Fruit fly (Drosophila melanogaster) whole organism, embryonic: Measurements from ENCODE around the gene Mgat4a.
A peak's percentile ranks its signal among the peaks of the same experiment; 100 is the strongest.

Experiments
- ATbp ChIP-seq: fragments of 200-800 bp; sonication (Bioruptor generic); optimal IDR thresholded peaks from 2 replicates; lab custom pipeline; 2017; ENCODE audit warnings: missing biosample characterization, mild to moderate bottlenecking, missing genetic modification characterization, missing genetic modification reagents
- B-H2 ChIP-seq: fragments of 200-800 bp; sonication (Bioruptor generic); optimal IDR thresholded peaks from 2 replicates; lab custom pipeline; 2018; ENCODE audit warnings: missing biosample characterization, mild to moderate bottlenecking, missing genetic modification characterization
- BEAF-32 ChIP-seq: fragments of 200-800 bp; sonication (Bioruptor generic); optimal IDR thresholded peaks from 3 replicates; lab custom pipeline; 2017; ENCODE audit warnings: missing biosample characterization, missing genetic modification characterization, mild to moderate bottlenecking, moderate library complexity, missing genetic modification reagents
- Bgb ChIP-seq: fragments of 200-800 bp; sonication (Bioruptor generic); IDR thresholded peaks from 2 replicates; pipeline ENCODE4 v1.3.6; 2022; ENCODE audit warnings: missing biosample characterization, missing genetic modification characterization; ENCODE audit not compliant: partially characterized antibody
- Bteb2 ChIP-seq: fragments of 200-800 bp; sonication (Bioruptor generic); optimal IDR thresholded peaks from 2 replicates; lab custom pipeline; 2016; ENCODE audit warnings: missing biosample characterization, missing genetic modification characterization
- CG11695 ChIP-seq: fragments of 200-800 bp; sonication (Bioruptor generic); IDR thresholded peaks from 3 replicates; pipeline ENCODE4 v1.3.6; 2022; ENCODE audit warnings: missing biosample characterization, missing genetic modification characterization
- CG11696 ChIP-seq: fragments of 200-800 bp; sonication (Bioruptor generic); IDR thresholded peaks from 2 replicates; pipeline ENCODE4 v1.3.6; 2022; ENCODE audit warnings: missing biosample characterization, missing genetic modification characterization
- CG12391 ChIP-seq: fragments of 200-800 bp; sonication (Bioruptor generic); optimal IDR thresholded peaks from 3 replicates; lab custom pipeline; 2018; ENCODE audit warnings: missing biosample characterization, mild to moderate bottlenecking, missing genetic modification characterization, moderate library complexity
- CG14860 ChIP-seq: fragments of 200-800 bp; sonication (Bioruptor generic); IDR thresholded peaks from 3 replicates; pipeline ENCODE4 v1.3.6; 2022; ENCODE audit warnings: missing biosample characterization, missing genetic modification characterization; ENCODE audit not compliant: partially characterized antibody
- CG15479 ChIP-seq: fragments of 200-800 bp; sonication (Bioruptor generic); optimal IDR thresholded peaks from 3 replicates; lab custom pipeline; 2019; ENCODE audit warnings: missing biosample characterization, mild to moderate bottlenecking, missing genetic modification characterization, moderate library complexity
- CG1603 ChIP-seq: fragments of 200-800 bp; sonication (Bioruptor generic); optimal IDR thresholded peaks from 2 replicates; lab custom pipeline; 2019; ENCODE audit warnings: missing biosample characterization, mild to moderate bottlenecking, missing genetic modification characterization, moderate library complexity
- CG17186 ChIP-seq: fragments of 200-800 bp; sonication (Bioruptor generic); optimal IDR thresholded peaks from 3 replicates; lab custom pipeline; 2017; ENCODE audit warnings: missing biosample characterization, missing genetic modification reagents, missing genetic modification characterization
- CG17568 ChIP-seq: fragments of 200-800 bp; sonication (Bioruptor generic); optimal IDR thresholded peaks from 2 replicates; lab custom pipeline; 2018; ENCODE audit warnings: missing biosample characterization, mild to moderate bottlenecking, missing genetic modification characterization, moderate library complexity
- CG17912 ChIP-seq: fragments of 200-800 bp; sonication (Bioruptor generic); optimal IDR thresholded peaks from 2 replicates; lab custom pipeline; 2018; ENCODE audit warnings: missing biosample characterization, mild to moderate bottlenecking, missing genetic modification characterization
- CG18619 ChIP-seq: fragments of 200-800 bp; sonication (Bioruptor generic); optimal IDR thresholded peaks from 3 replicates; lab custom pipeline; 2017; ENCODE audit warnings: missing biosample characterization, mild to moderate bottlenecking, missing genetic modification characterization
- CG2120 ChIP-seq: fragments of 200-800 bp; sonication (Bioruptor generic); optimal IDR thresholded peaks from 3 replicates; lab custom pipeline; 2016; ENCODE audit warnings: missing biosample characterization, missing genetic modification characterization
- CG30020 ChIP-seq: fragments of 200-800 bp; optimal IDR thresholded peaks from 2 replicates; lab custom pipeline; 2019; ENCODE audit warnings: missing biosample characterization, mild to moderate bottlenecking, missing genetic modification characterization, moderate library complexity
- CG30403 ChIP-seq: fragments of 200-800 bp; sonication (Bioruptor generic); optimal IDR thresholded peaks from 3 replicates; lab custom pipeline; 2016; ENCODE audit warnings: missing biosample characterization, missing genetic modification characterization
- CG31224 ChIP-seq: fragments of 200-800 bp; sonication (Bioruptor generic); IDR thresholded peaks from 2 replicates; pipeline ENCODE4 v1.3.6; 2022; ENCODE audit warnings: missing biosample characterization, missing genetic modification characterization
- CG31365 ChIP-seq: fragments of 200-800 bp; sonication (Bioruptor generic); optimal IDR thresholded peaks from 2 replicates; lab custom pipeline; 2018; ENCODE audit warnings: missing biosample characterization, mild to moderate bottlenecking, missing genetic modification characterization
- CG6175 ChIP-seq: fragments of 200-800 bp; sonication (Bioruptor generic); IDR thresholded peaks from 3 replicates; pipeline ENCODE4 v1.3.6; 2022; ENCODE audit warnings: missing biosample characterization, missing genetic modification characterization
- CG6254 ChIP-seq: fragments of 200-800 bp; sonication (Bioruptor generic); optimal IDR thresholded peaks from 3 replicates; lab custom pipeline; 2017; ENCODE audit warnings: mild to moderate bottlenecking, missing biosample characterization, missing genetic modification reagents, missing genetic modification characterization
- CG6272 ChIP-seq: fragments of 200-800 bp; sonication (Bioruptor generic); IDR thresholded peaks from 2 replicates; pipeline ENCODE4 v1.3.6; 2022; ENCODE audit warnings: missing biosample characterization, missing genetic modification characterization
- CG7839 ChIP-seq: fragments of 200-800 bp; sonication (Bioruptor generic); optimal IDR thresholded peaks from 3 replicates; lab custom pipeline; 2018; ENCODE audit warnings: missing biosample characterization, mild to moderate bottlenecking, missing genetic modification characterization, moderate library complexity
- CG9437 ChIP-seq: fragments of 200-800 bp; sonication (Bioruptor generic); optimal IDR thresholded peaks from 2 replicates; lab custom pipeline; 2018; ENCODE audit warnings: missing biosample characterization, mild to moderate bottlenecking, missing genetic modification characterization
- D19A ChIP-seq: fragments of 200-800 bp; optimal IDR thresholded peaks from 3 replicates; lab custom pipeline; 2019; ENCODE audit warnings: missing biosample characterization, mild to moderate bottlenecking, missing genetic modification characterization, moderate library complexity
- ERR ChIP-seq: fragments of 200-800 bp; sonication (Bioruptor generic); optimal IDR thresholded peaks from 2 replicates; lab custom pipeline; 2016; ENCODE audit warnings: missing biosample characterization, missing genetic modification characterization
- MESR4 ChIP-seq: fragments of 200-800 bp; sonication (Bioruptor generic); optimal IDR thresholded peaks from 2 replicates; lab custom pipeline; 2018; ENCODE audit warnings: missing biosample characterization, mild to moderate bottlenecking, missing genetic modification characterization, moderate library complexity
- Nf-YA ChIP-seq: fragments of 200-800 bp; sonication (Bioruptor generic); IDR thresholded peaks from 2 replicates; pipeline ENCODE4 v1.3.6; 2022; ENCODE audit warnings: missing biosample characterization, missing genetic modification characterization
- PHDP ChIP-seq: fragments of 200-800 bp; sonication (Bioruptor generic); optimal IDR thresholded peaks from 3 replicates; lab custom pipeline; 2018; ENCODE audit warnings: missing biosample characterization, mild to moderate bottlenecking, missing genetic modification characterization, moderate library complexity
- Ptx1 ChIP-seq: fragments of 200-800 bp; sonication (Bioruptor generic); IDR thresholded peaks from 2 replicates; pipeline ENCODE4 v1.3.6; 2022; ENCODE audit warnings: missing biosample characterization, missing genetic modification characterization
- Sox100B ChIP-seq: fragments of 200-800 bp; sonication (Bioruptor generic); optimal IDR thresholded peaks from 3 replicates; lab custom pipeline; 2018; ENCODE audit warnings: missing biosample characterization, mild to moderate bottlenecking, missing genetic modification characterization
- Vsx1 ChIP-seq: fragments of 200-800 bp; sonication (Bioruptor generic); optimal IDR thresholded peaks from 2 replicates; lab custom pipeline; 2017; ENCODE audit warnings: missing biosample characterization, mild to moderate bottlenecking, missing genetic modification characterization, missing genetic modification reagents
- Xrp1 ChIP-seq: fragments of 200-800 bp; sonication (Bioruptor generic); IDR thresholded peaks from 2 replicates; pipeline ENCODE4 v1.3.6; 2022; ENCODE audit warnings: missing biosample characterization, missing genetic modification characterization
- ara ChIP-seq: fragments of 200-800 bp; sonication (Bioruptor generic); IDR thresholded peaks from 2 replicates; pipeline ENCODE4 v1.3.6; 2022; ENCODE audit warnings: missing biosample characterization, missing genetic modification characterization
- br ChIP-seq: fragments of >200 bp; optimal IDR thresholded peaks from 2 replicates; lab custom pipeline; 2017
- bsh ChIP-seq, 2 experiments: fragments of 200-800 bp; sonication (Bioruptor generic); optimal IDR thresholded peaks; 2 replicates each; lab custom pipeline; 2017 to 2018; ENCODE audit warnings: mild to moderate bottlenecking in 2 of 2, missing biosample characterization in 2 of 2, missing genetic modification characterization in 2 of 2, moderate library complexity in 1 of 2
- da ChIP-seq: fragments of 200-800 bp; sonication (Bioruptor generic); optimal IDR thresholded peaks from 2 replicates; lab custom pipeline; 2016; ENCODE audit warnings: missing biosample characterization, missing genetic modification characterization
- eve ChIP-seq, 2 experiments: fragments of >200 bp; optimal IDR thresholded peaks; 2 replicates each; lab custom pipeline; 2017; ENCODE audit warnings: missing biosample characterization in 2 of 2, missing genetic modification characterization in 2 of 2
- gsb ChIP-seq: fragments of 200-800 bp; sonication (Bioruptor generic); IDR thresholded peaks from 2 replicates; pipeline ENCODE4 v1.3.6; 2022; ENCODE audit warnings: missing biosample characterization, missing genetic modification characterization
- lmd ChIP-seq: fragments of 200-800 bp; sonication (Bioruptor generic); IDR thresholded peaks from 2 replicates; pipeline ENCODE4 v1.3.6; 2022; ENCODE audit warnings: missing biosample characterization, missing genetic modification characterization
- mirr ChIP-seq: fragments of 200-800 bp; sonication (Bioruptor generic); optimal IDR thresholded peaks from 3 replicates; lab custom pipeline; 2018; ENCODE audit warnings: missing biosample characterization, mild to moderate bottlenecking, missing genetic modification characterization
- nom ChIP-seq: fragments of 200-800 bp; sonication (Bioruptor generic); optimal IDR thresholded peaks from 2 replicates; lab custom pipeline; 2017; ENCODE audit warnings: missing biosample characterization, missing genetic modification characterization, mild to moderate bottlenecking, moderate library complexity, missing genetic modification reagents
- oc ChIP-seq: fragments of 200-800 bp; sonication (Bioruptor generic); optimal IDR thresholded peaks from 2 replicates; lab custom pipeline; 2018; ENCODE audit warnings: missing biosample characterization, mild to moderate bottlenecking, missing genetic modification characterization, moderate library complexity
- phol ChIP-seq: fragments of 200-800 bp; sonication (Bioruptor generic); optimal IDR thresholded peaks from 3 replicates; lab custom pipeline; 2018; ENCODE audit warnings: missing biosample characterization, mild to moderate bottlenecking, missing genetic modification characterization, moderate library complexity
- repo ChIP-seq: fragments of 200-800 bp; sonication (Bioruptor generic); optimal IDR thresholded peaks from 2 replicates; lab custom pipeline; 2016; ENCODE audit warnings: missing biosample characterization, missing genetic modification characterization
- sima ChIP-seq: fragments of 200-800 bp; sonication (Bioruptor generic); optimal IDR thresholded peaks from 2 replicates; lab custom pipeline; 2016; ENCODE audit warnings: missing biosample characterization, missing genetic modification characterization
- so ChIP-seq: fragments of 200-800 bp; sonication (Bioruptor generic); IDR thresholded peaks from 3 replicates; pipeline ENCODE4 v1.3.6; 2022; ENCODE audit warnings: missing biosample characterization, missing genetic modification characterization
- sug ChIP-seq: fragments of 200-800 bp; optimal IDR thresholded peaks from 2 replicates; lab custom pipeline; 2019; ENCODE audit warnings: missing biosample characterization, mild to moderate bottlenecking, missing genetic modification characterization, moderate library complexity
- wek ChIP-seq: fragments of 200-800 bp; sonication (Bioruptor generic); optimal IDR thresholded peaks from 3 replicates; lab custom pipeline; 2018; ENCODE audit warnings: missing biosample characterization, mild to moderate bottlenecking, missing genetic modification characterization, moderate library complexity
- zf30C ChIP-seq: fragments of 200-800 bp; sonication (Bioruptor generic); optimal IDR thresholded peaks from 3 replicates; lab custom pipeline; 2018; ENCODE audit warnings: missing biosample characterization, mild to moderate bottlenecking, missing genetic modification characterization

The Mgat4a gene

dm6 chr3L:14804724-14805221 is 42.9 kb downstream of the Mgat4a start, which contains the start of gene CG17839 (continued):
- TF ChIP-seq wek (GFP tag; lab: Kevin White, UChicago), result no peak
- TF ChIP-seq CG17568, result no peak
- TF ChIP-seq da (GFP tag; lab: Kevin White, UChicago), result no peak
- no peak for TF ChIP-seq CG12391 (tag; lab: Kevin White, UChicago)
- peak; percentile 32; the same call in 1 of the 3 replicates for TF ChIP-seq so (GFP tag; lab: Robert Waterston, UW)
- 0 out of 3 replicates have a peak, but pooled peaks have one; percentile 34 for TF ChIP-seq CG14860 (GFP tag; lab: Robert Waterston, UW)
- 0 out of 3 replicates have a peak, but pooled peaks have one; percentile 9 for TF ChIP-seq CG11695
- no peak for TF ChIP-seq CG17912 (GFP tag; lab: Kevin White, UChicago)
- TF ChIP-seq B-H2, result peak; percentile 48
- no peak for TF ChIP-seq CG17186
- no peak for TF ChIP-seq Nf-YA (GFP tag; lab: Robert Waterston, UW)
- no peak for TF ChIP-seq repo
- TF ChIP-seq CG18619 (GFP tag; lab: Kevin White, UChicago), result no peak
- no peak for TF ChIP-seq CG11696 (GFP tag; lab: Robert Waterston, UW)
- TF ChIP-seq CG7839 (tag; lab: Kevin White, UChicago), result no peak
- no peak for TF ChIP-seq D19A (tag; lab: Kevin White, UChicago)
- no peak for TF ChIP-seq CG31365 (tag; lab: Kevin White, UChicago)
- TF ChIP-seq BEAF-32, result no peak
- no peak for TF ChIP-seq CG2120 (GFP tag; lab: Kevin White, UChicago)
- TF ChIP-seq mirr (GFP tag; lab: Kevin White, UChicago), result peak; percentile 74
- TF ChIP-seq phol, result no peak
- peak; percentile 62; the same call in 2 of the 3 replicates for TF ChIP-seq CG6175 (GFP tag; lab: Robert Waterston, UW)
- no peak for TF ChIP-seq sima (GFP tag; lab: Kevin White, UChicago)
- TF ChIP-seq CG15479 (GFP tag; lab: Kevin White, UChicago), result no peak
- TF ChIP-seq nom (GFP tag; lab: Kevin White, UChicago), result no peak
- no peak for TF ChIP-seq CG30403 (GFP tag; lab: Kevin White, UChicago)
- TF ChIP-seq PHDP (tag; lab: Kevin White, UChicago), result peak; percentile 9
- no peak for TF ChIP-seq CG30020
- TF ChIP-seq bsh (GFP tag; optimal IDR thresholded peaks at IDR 0.05; lab: Kevin White, UChicago), result no peak
- TF ChIP-seq Bteb2 (GFP tag; lab: Kevin White, UChicago), result no peak
- TF ChIP-seq CG31224 (GFP tag; lab: Robert Waterston, UW), result no peak
- TF ChIP-seq MESR4 (GFP tag; lab: Kevin White, UChicago), result no peak
- TF ChIP-seq CG6272 (GFP tag; lab: Robert Waterston, UW), result no peak
- no peak for TF ChIP-seq CG6254 (GFP tag; lab: Kevin White, UChicago)
- peak; percentile 51 for TF ChIP-seq sug (tag; lab: Kevin White, UChicago)
- no peak for TF ChIP-seq Vsx1 (GFP tag; lab: Kevin White, UChicago)
- no peak for TF ChIP-seq gsb (GFP tag; lab: Robert Waterston, UW)
- TF ChIP-seq CG9437 (GFP tag; lab: Kevin White, UChicago), result peak; percentile 17
- no peak for TF ChIP-seq eve (GFP tag; optimal IDR thresholded peaks at IDR 0.05; lab: Kevin White, UChicago)
- no peak for TF ChIP-seq lmd (GFP tag; lab: Robert Waterston, UW)
- no peak for TF ChIP-seq Bgb (GFP tag; lab: Robert Waterston, UW)
- TF ChIP-seq Sox100B (GFP tag; lab: Kevin White, UChicago), result no peak
- TF ChIP-seq oc (tag; lab: Kevin White, UChicago), result peak; percentile 30
- no peak for TF ChIP-seq ara (GFP tag; lab: Robert Waterston, UW)
- no peak for TF ChIP-seq zf30C (GFP tag; lab: Kevin White, UChicago)
- no peak for TF ChIP-seq Xrp1 (GFP tag; lab: Robert Waterston, UW)
- TF ChIP-seq Ptx1 (GFP tag; lab: Robert Waterston, UW), result no peak
- TF ChIP-seq CG1603 (tag; lab: Kevin White, UChicago), result no peak
- no peak for TF ChIP-seq br (lab: Kevin White, UChicago)
- TF ChIP-seq ATbp (GFP tag; lab: Kevin White, UChicago), result peak; percentile 9
- no peak for TF ChIP-seq ERR
